Fruit fly (Drosophila melanogaster) whole organism, embryonic: ENCODE data around the gene CG32192.

Source experiments
- Abd-B ChIP-seq: fragments of 200-800 bp; sonication (Bioruptor generic); optimal IDR thresholded peaks from 2 replicates; lab custom pipeline; 2018; ENCODE audit warnings: missing biosample characterization, mild to moderate bottlenecking, missing genetic modification characterization, moderate library complexity
- Ada2b ChIP-seq: fragments of 200-800 bp; sonication (Bioruptor generic); IDR thresholded peaks from 2 replicates; pipeline ENCODE4 v1.3.6; 2022; ENCODE audit warnings: missing biosample characterization, missing genetic modification characterization
- Blimp-1 ChIP-seq: fragments of 200-800 bp; sonication (Bioruptor generic); optimal IDR thresholded peaks from 3 replicates; lab custom pipeline; 2018; ENCODE audit warnings: missing biosample characterization, missing genetic modification characterization, mild to moderate bottlenecking, moderate library complexity, missing genetic modification reagents
- Bteb2 ChIP-seq: fragments of 200-800 bp; sonication (Bioruptor generic); optimal IDR thresholded peaks from 2 replicates; lab custom pipeline; 2016; ENCODE audit warnings: missing biosample characterization, missing genetic modification characterization
- CG10321 ChIP-seq: fragments of 200-800 bp; sonication (Bioruptor generic); IDR thresholded peaks from 2 replicates; pipeline ENCODE4 v1.3.6; 2022; ENCODE audit warnings: missing biosample characterization, missing genetic modification characterization
- CG10959 ChIP-seq: fragments of 200-800 bp; sonication (Bioruptor generic); IDR thresholded peaks from 2 replicates; pipeline ENCODE4 v1.3.6; 2022; ENCODE audit warnings: missing biosample characterization, missing genetic modification characterization
- CG11696 ChIP-seq: fragments of 200-800 bp; sonication (Bioruptor generic); IDR thresholded peaks from 2 replicates; pipeline ENCODE4 v1.3.6; 2022; ENCODE audit warnings: missing biosample characterization, missing genetic modification characterization
- CG12071 ChIP-seq: fragments of 200-800 bp; sonication (Bioruptor generic); optimal IDR thresholded peaks from 3 replicates; lab custom pipeline; 2018; ENCODE audit warnings: missing biosample characterization, mild to moderate bottlenecking, missing genetic modification characterization
- CG12155 ChIP-seq: fragments of 200-800 bp; sonication (Bioruptor generic); optimal IDR thresholded peaks from 3 replicates; lab custom pipeline; 2016; ENCODE audit warnings: missing biosample characterization, missing genetic modification characterization
- CG12219 ChIP-seq: fragments of 200-800 bp; sonication (Bioruptor generic); optimal IDR thresholded peaks from 3 replicates; lab custom pipeline; 2018; ENCODE audit warnings: missing biosample characterization, mild to moderate bottlenecking, missing genetic modification characterization
- CG12236 ChIP-seq: fragments of 200-800 bp; sonication (Bioruptor generic); optimal IDR thresholded peaks from 2 replicates; lab custom pipeline; 2016; ENCODE audit warnings: missing biosample characterization, missing genetic modification characterization
- CG12942 ChIP-seq: fragments of 200-800 bp; sonication (Bioruptor generic); optimal IDR thresholded peaks from 3 replicates; lab custom pipeline; 2016; ENCODE audit warnings: missing biosample characterization, missing genetic modification characterization
- CG13424 ChIP-seq: fragments of 200-800 bp; sonication (Bioruptor generic); optimal IDR thresholded peaks from 2 replicates; lab custom pipeline; 2019; ENCODE audit warnings: missing biosample characterization, mild to moderate bottlenecking, missing genetic modification characterization, moderate library complexity
- CG14014 ChIP-seq: fragments of 200-800 bp; sonication (Bioruptor generic); IDR thresholded peaks from 2 replicates; pipeline ENCODE4 v1.3.6; 2022; ENCODE audit warnings: missing biosample characterization, missing genetic modification characterization
- CG16863 ChIP-seq: fragments of 200-800 bp; sonication (Bioruptor generic); optimal IDR thresholded peaks from 3 replicates; lab custom pipeline; 2016; ENCODE audit warnings: missing biosample characterization, missing genetic modification characterization
- CG17568 ChIP-seq: fragments of 200-800 bp; sonication (Bioruptor generic); optimal IDR thresholded peaks from 2 replicates; lab custom pipeline; 2018; ENCODE audit warnings: missing biosample characterization, mild to moderate bottlenecking, missing genetic modification characterization, moderate library complexity
- CG17802 ChIP-seq: fragments of 200-800 bp; sonication (Bioruptor generic); optimal IDR thresholded peaks from 2 replicates; lab custom pipeline; 2018; ENCODE audit warnings: missing biosample characterization, mild to moderate bottlenecking, missing genetic modification characterization, moderate library complexity
- CG31441 ChIP-seq: fragments of 200-800 bp; sonication (Bioruptor generic); IDR thresholded peaks from 2 replicates; pipeline ENCODE4 v1.3.6; 2022; ENCODE audit warnings: missing biosample characterization, missing genetic modification characterization
- CG3995 ChIP-seq: fragments of 200-800 bp; sonication (Bioruptor generic); optimal IDR thresholded peaks from 3 replicates; lab custom pipeline; 2016; ENCODE audit warnings: missing biosample characterization, missing genetic modification characterization
- CG5953 ChIP-seq: fragments of 200-800 bp; sonication (Bioruptor generic); IDR thresholded peaks from 2 replicates; pipeline ENCODE4 v1.3.6; 2022; ENCODE audit warnings: missing biosample characterization, missing genetic modification characterization
- CG6689 ChIP-seq: fragments of 200-800 bp; sonication (Bioruptor generic); IDR thresholded peaks from 2 replicates; pipeline ENCODE4 v1.3.6; 2022; ENCODE audit warnings: missing biosample characterization, missing genetic modification characterization
- CG7271 ChIP-seq: fragments of 200-800 bp; sonication (Bioruptor generic); optimal IDR thresholded peaks from 2 replicates; lab custom pipeline; 2018; ENCODE audit warnings: missing biosample characterization, mild to moderate bottlenecking, missing genetic modification characterization, moderate library complexity
- CG9215 ChIP-seq: fragments of 200-800 bp; sonication (Bioruptor generic); IDR thresholded peaks from 2 replicates; pipeline ENCODE4 v1.3.6; 2022; ENCODE audit warnings: missing biosample characterization, missing genetic modification characterization
- CG9932 ChIP-seq: fragments of 200-800 bp; sonication (Bioruptor generic); IDR thresholded peaks from 2 replicates; pipeline ENCODE4 v1.3.6; 2022; ENCODE audit warnings: missing biosample characterization, missing genetic modification characterization
- Dip2 ChIP-seq: fragments of 200-800 bp; sonication (Bioruptor generic); IDR thresholded peaks from 2 replicates; pipeline ENCODE4 v1.3.6; 2022; ENCODE audit warnings: missing biosample characterization, missing genetic modification characterization
- Drgx ChIP-seq: fragments of 200-800 bp; sonication (Bioruptor generic); IDR thresholded peaks from 2 replicates; pipeline ENCODE4 v1.3.6; 2022; ENCODE audit warnings: missing biosample characterization, missing genetic modification characterization
- E2f1 ChIP-seq: fragments of 200-800 bp; sonication (Bioruptor generic); IDR thresholded peaks from 2 replicates; pipeline ENCODE4 v1.3.6; 2022; ENCODE audit warnings: missing biosample characterization, missing genetic modification characterization
- Eip74EF ChIP-seq, 2 experiments: fragments of 200-800 bp in 1 of 2; fragments of >200 bp in 1 of 2; sonication (Bioruptor generic) in 1 of 2; optimal IDR thresholded peaks; 2 replicates each; lab custom pipeline; 2017 to 2019; ENCODE audit warnings: missing biosample characterization in 2 of 2, missing genetic modification characterization in 2 of 2, mild to moderate bottlenecking in 1 of 2, moderate library complexity in 1 of 2
- Ets97D ChIP-seq: fragments of 200-800 bp; sonication (Bioruptor generic); optimal IDR thresholded peaks from 3 replicates; lab custom pipeline; 2016; ENCODE audit warnings: missing biosample characterization, missing genetic modification characterization
- Hmx ChIP-seq: fragments of 200-800 bp; sonication (Bioruptor generic); optimal IDR thresholded peaks from 2 replicates; lab custom pipeline; 2016; ENCODE audit warnings: missing biosample characterization, missing genetic modification characterization
- Hr51 ChIP-seq, 2 experiments: fragments of 200-800 bp; sonication (Bioruptor generic); optimal IDR thresholded peaks; 2 replicates in 1 of 2; 3 replicates in 1 of 2; lab custom pipeline; 2016 to 2018; ENCODE audit warnings: missing biosample characterization in 2 of 2, missing genetic modification characterization in 2 of 2, mild to moderate bottlenecking in 1 of 2, moderate library complexity in 1 of 2
- Nf-YA ChIP-seq: fragments of 200-800 bp; sonication (Bioruptor generic); IDR thresholded peaks from 2 replicates; pipeline ENCODE4 v1.3.6; 2022; ENCODE audit warnings: missing biosample characterization, missing genetic modification characterization
- Optix ChIP-seq: fragments of 200-800 bp; sonication (Bioruptor generic); IDR thresholded peaks from 3 replicates; pipeline ENCODE4 v1.3.6; 2022; ENCODE audit warnings: missing biosample characterization, missing genetic modification characterization
- Sox100B ChIP-seq: fragments of 200-800 bp; sonication (Bioruptor generic); optimal IDR thresholded peaks from 3 replicates; lab custom pipeline; 2018; ENCODE audit warnings: missing biosample characterization, mild to moderate bottlenecking, missing genetic modification characterization
- Spps ChIP-seq: fragments of 200-800 bp; sonication (Bioruptor generic); optimal IDR thresholded peaks from 2 replicates; lab custom pipeline; 2018; ENCODE audit warnings: missing biosample characterization, mild to moderate bottlenecking, missing genetic modification characterization
- Sry-β ChIP-seq: fragments of 200-800 bp; sonication (Bioruptor generic); optimal IDR thresholded peaks from 2 replicates; lab custom pipeline; 2018; ENCODE audit warnings: missing biosample characterization, mild to moderate bottlenecking, missing genetic modification characterization, moderate library complexity
- Ssrp ChIP-seq: fragments of 200-800 bp; sonication (Bioruptor generic); optimal IDR thresholded peaks from 2 replicates; lab custom pipeline; 2018; ENCODE audit warnings: missing biosample characterization, mild to moderate bottlenecking, missing genetic modification characterization, moderate library complexity
- da ChIP-seq: fragments of 200-800 bp; sonication (Bioruptor generic); optimal IDR thresholded peaks from 2 replicates; lab custom pipeline; 2016; ENCODE audit warnings: missing biosample characterization, missing genetic modification characterization
- dm ChIP-seq: fragments of 200-800 bp; sonication (Bioruptor generic); optimal IDR thresholded peaks from 3 replicates; lab custom pipeline; 2016; ENCODE audit warnings: missing biosample characterization, missing genetic modification characterization
- ems ChIP-seq: fragments of 200-800 bp; sonication (Bioruptor generic); optimal IDR thresholded peaks from 3 replicates; lab custom pipeline; 2016; ENCODE audit warnings: missing biosample characterization, missing genetic modification characterization
- insv ChIP-seq, 2 experiments: fragments of 200-800 bp; sonication (Bioruptor generic); optimal IDR thresholded peaks; 3 replicates each; lab custom pipeline; 2016 to 2018; ENCODE audit warnings: missing biosample characterization in 2 of 2, missing genetic modification characterization in 2 of 2
- nau ChIP-seq: fragments of 200-800 bp; sonication (Bioruptor generic); optimal IDR thresholded peaks from 3 replicates; lab custom pipeline; 2017; ENCODE audit warnings: missing biosample characterization, mild to moderate bottlenecking, missing genetic modification characterization, missing genetic modification reagents
- p53 ChIP-seq: fragments of 200-800 bp; sonication (Bioruptor generic); optimal IDR thresholded peaks from 2 replicates; lab custom pipeline; 2016; ENCODE audit warnings: missing biosample characterization, missing genetic modification characterization
- pros ChIP-seq: fragments of 200-800 bp; sonication (Bioruptor generic); optimal IDR thresholded peaks from 3 replicates; lab custom pipeline; 2019; ENCODE audit warnings: missing biosample characterization, mild to moderate bottlenecking, missing genetic modification characterization, moderate library complexity
- ro ChIP-seq: fragments of 200-800 bp; sonication (Bioruptor generic); IDR thresholded peaks from 2 replicates; pipeline ENCODE4 v1.3.6; 2022; ENCODE audit warnings: missing biosample characterization, missing genetic modification characterization
- row ChIP-seq: fragments of 200-800 bp; sonication (Bioruptor generic); IDR thresholded peaks from 3 replicates; pipeline ENCODE4 v1.3.6; 2022; ENCODE audit warnings: missing biosample characterization, missing genetic modification characterization
- sisA ChIP-seq: fragments of 200-800 bp; sonication (Bioruptor generic); IDR thresholded peaks from 2 replicates; pipeline ENCODE4 v1.3.6; 2022; ENCODE audit warnings: missing biosample characterization, missing genetic modification characterization
- usp ChIP-seq: fragments of >200 bp; optimal IDR thresholded peaks from 2 replicates; lab custom pipeline; 2017; ENCODE audit warnings: missing biosample characterization, missing genetic modification characterization
- zfh2 ChIP-seq: fragments of 200-800 bp; sonication (Bioruptor generic); optimal IDR thresholded peaks from 2 replicates; lab custom pipeline; 2016; ENCODE audit warnings: missing biosample characterization, missing genetic modification characterization

The CG32192 gene

dm6 chr3L:18029546-18030300 is 10.4 kb upstream of the CG32192 start (continued):
- peak; percentile 17 for TF ChIP-seq CG17802 (tag; lab: Kevin White, UChicago)
- TF ChIP-seq pros: peak; percentile 41
- TF ChIP-seq CG12155 (GFP tag; lab: Kevin White, UChicago): peak; percentile 33
- TF ChIP-seq CG6689 (GFP tag; lab: Robert Waterston, UW): 0 out of 2 replicates have a peak, but pooled peaks have one; percentile 20
- TF ChIP-seq CG3995 (GFP tag; lab: Kevin White, UChicago): no peak
- peak; percentile 84 for TF ChIP-seq CG12236 (GFP tag; lab: Kevin White, UChicago)
- peak; percentile 20; the same call in 1 of the 2 replicates for TF ChIP-seq Nf-YA
- TF ChIP-seq Ssrp: no peak
- no peak for TF ChIP-seq zfh2 (GFP tag; lab: Kevin White, UChicago)
- TF ChIP-seq usp (GFP tag; lab: Kevin White, UChicago): no peak
- TF ChIP-seq row (GFP tag; lab: Robert Waterston, UW): peak; percentile 47; the same call in 2 of the 3 replicates
- peak; percentile 60 for TF ChIP-seq CG11696 (GFP tag; lab: Robert Waterston, UW)
- TF ChIP-seq CG12942 (GFP tag; lab: Kevin White, UChicago): peak; percentile 73
- TF ChIP-seq ems (GFP tag; lab: Kevin White, UChicago): peak; percentile 54
- TF ChIP-seq Eip74EF (GFP tag; optimal IDR thresholded peaks at IDR 0.05; lab: Kevin White, UChicago): peak in 1 of 2 experiments; percentile 18
- TF ChIP-seq Spps (tag; lab: Kevin White, UChicago): peak; percentile 59
- TF ChIP-seq Sox100B (GFP tag; lab: Kevin White, UChicago): peak; percentile 66
- peak; percentile 39; the same call in 1 of the 2 replicates for TF ChIP-seq CG10959 (GFP tag; lab: Robert Waterston, UW)
- peak; percentile 45 to 69 for TF ChIP-seq Hr51 (GFP tag; optimal IDR thresholded peaks at IDR 0.05; lab: Kevin White, UChicago)
- TF ChIP-seq CG10321: 0 out of 2 replicates have a peak, but pooled peaks have one; percentile 33
- TF ChIP-seq da (GFP tag; lab: Kevin White, UChicago): peak; percentile 70
- peak; percentile 91 for TF ChIP-seq CG12071 (GFP tag; lab: Kevin White, UChicago)
- peak; percentile 32 for TF ChIP-seq Ets97D (GFP tag; lab: Kevin White, UChicago)
- no peak for TF ChIP-seq Drgx (GFP tag; lab: Robert Waterston, UW)
- peak; percentile 65 for TF ChIP-seq CG13424 (tag; lab: Kevin White, UChicago)
- peak; percentile 80 for TF ChIP-seq CG16863 (GFP tag; lab: Kevin White, UChicago)
- peak; percentile 73 for TF ChIP-seq CG12219 (GFP tag; lab: Kevin White, UChicago)
- peak; percentile 30; the same call in 1 of the 2 replicates for TF ChIP-seq Ada2b (GFP tag; lab: Robert Waterston, UW)
- TF ChIP-seq CG31441: peak; percentile 47
- no peak; the same call in 1 of the 2 replicates for TF ChIP-seq CG9932
- no peak for TF ChIP-seq Dip2 (GFP tag; lab: Robert Waterston, UW)
- no peak for TF ChIP-seq Abd-B (GFP tag; lab: Kevin White, UChicago)
- TF ChIP-seq sisA (GFP tag; lab: Robert Waterston, UW): no peak
- peak; percentile 83 for TF ChIP-seq CG17568 (GFP tag; lab: Kevin White, UChicago)
- TF ChIP-seq E2f1 (GFP tag; lab: Robert Waterston, UW): peak; percentile 43; the same call in 1 of the 2 replicates
- peak; percentile 14; the same call in 1 of the 3 replicates for TF ChIP-seq Optix (GFP tag; lab: Robert Waterston, UW)
- TF ChIP-seq CG14014: peak; percentile 83; the same call in 1 of the 2 replicates
- TF ChIP-seq Sry-β (GFP tag; lab: Kevin White, UChicago): peak; percentile 58
- TF ChIP-seq Hmx (GFP tag; lab: Kevin White, UChicago): no peak
- TF ChIP-seq Blimp-1 (GFP tag; lab: Kevin White, UChicago): peak; percentile 84
- TF ChIP-seq ro (GFP tag; lab: Robert Waterston, UW): no peak
- no peak for TF ChIP-seq CG7271
- peak; percentile 91 for TF ChIP-seq nau (GFP tag; lab: Kevin White, UChicago)
- peak; percentile 47; the same call in 1 of the 2 replicates for TF ChIP-seq CG5953 (GFP tag; lab: Robert Waterston, UW)
- peak; percentile 54 for TF ChIP-seq p53 (GFP tag; lab: Kevin White, UChicago)
- peak; percentile 4 for TF ChIP-seq Bteb2 (GFP tag; lab: Kevin White, UChicago)
- no peak for TF ChIP-seq dm
- no peak for TF ChIP-seq CG9215 (GFP tag; lab: Robert Waterston, UW)
- peak in 1 of 2 experiments; percentile 36 for TF ChIP-seq insv (GFP tag; optimal IDR thresholded peaks at IDR 0.05; lab: Kevin White, UChicago)
